Fruit fly (Drosophila melanogaster) whole organism, embryonic: ENCODE results near the gene nAChRalpha5.

Experiments
- Awh ChIP-seq: fragments of 200-800 bp; sonication (Bioruptor generic); IDR thresholded peaks from 2 replicates; pipeline ENCODE4, ENCODE4 v1.3.6; 2022; ENCODE audit warnings: missing biosample characterization, missing genetic modification characterization
- BEAF-32 ChIP-seq: fragments of 200-800 bp; sonication (Bioruptor generic); optimal IDR thresholded peaks from 3 replicates; lab custom pipeline; 2017; ENCODE audit warnings: missing biosample characterization, missing genetic modification characterization, mild to moderate bottlenecking, moderate library complexity, missing genetic modification reagents
- BtbVII ChIP-seq: fragments of 200-800 bp; sonication (Bioruptor generic); optimal IDR thresholded peaks from 3 replicates; lab custom pipeline; 2017; ENCODE audit warnings: missing biosample characterization, mild to moderate bottlenecking, missing genetic modification characterization
- CG10147 ChIP-seq: fragments of 200-800 bp; sonication (Bioruptor generic); optimal IDR thresholded peaks from 2 replicates; lab custom pipeline; 2019; ENCODE audit warnings: missing biosample characterization, mild to moderate bottlenecking, missing genetic modification characterization, moderate library complexity
- CG1024 ChIP-seq: fragments of 200-800 bp; sonication (Bioruptor generic); IDR thresholded peaks from 2 replicates; pipeline ENCODE4 v1.3.6; 2022; ENCODE audit warnings: missing biosample characterization, missing genetic modification characterization
- CG10321 ChIP-seq: fragments of 200-800 bp; sonication (Bioruptor generic); IDR thresholded peaks from 2 replicates; pipeline ENCODE4 v1.3.6; 2022; ENCODE audit warnings: missing biosample characterization, missing genetic modification characterization
- CG10366 ChIP-seq: fragments of 200-800 bp; sonication (Bioruptor generic); IDR thresholded peaks from 2 replicates; pipeline ENCODE4 v1.3.6; 2022; ENCODE audit warnings: missing biosample characterization, missing genetic modification characterization
- CG11560 ChIP-seq: fragments of 200-800 bp; sonication (Bioruptor generic); IDR thresholded peaks from 3 replicates; pipeline ENCODE4 v1.3.6; 2022; ENCODE audit warnings: missing biosample characterization, missing genetic modification characterization
- CG11696 ChIP-seq: fragments of 200-800 bp; sonication (Bioruptor generic); IDR thresholded peaks from 2 replicates; pipeline ENCODE4 v1.3.6; 2022; ENCODE audit warnings: missing biosample characterization, missing genetic modification characterization
- CG1233 ChIP-seq: fragments of 200-800 bp; sonication (Bioruptor generic); optimal IDR thresholded peaks from 4 replicates; lab custom pipeline; 2018; ENCODE audit warnings: missing biosample characterization, mild to moderate bottlenecking, missing genetic modification characterization
- CG13287 ChIP-seq: fragments of 200-800 bp; sonication (Bioruptor generic); IDR thresholded peaks from 2 replicates; pipeline ENCODE4 v1.3.6; 2022; ENCODE audit warnings: missing biosample characterization, missing genetic modification characterization; ENCODE audit not compliant: partially characterized antibody
- CG13624 ChIP-seq: fragments of 200-800 bp; sonication (Bioruptor generic); optimal IDR thresholded peaks from 2 replicates; lab custom pipeline; 2016; ENCODE audit warnings: missing biosample characterization, missing genetic modification characterization
- CG13894 ChIP-seq: fragments of 200-800 bp; sonication (Bioruptor generic); optimal IDR thresholded peaks from 3 replicates; lab custom pipeline; 2018; ENCODE audit warnings: missing biosample characterization, mild to moderate bottlenecking, missing genetic modification characterization, moderate library complexity
- CG15479 ChIP-seq: fragments of 200-800 bp; sonication (Bioruptor generic); optimal IDR thresholded peaks from 3 replicates; lab custom pipeline; 2019; ENCODE audit warnings: missing biosample characterization, mild to moderate bottlenecking, missing genetic modification characterization, moderate library complexity
- CG15514 ChIP-seq: fragments of 200-800 bp; sonication (Bioruptor generic); optimal IDR thresholded peaks from 3 replicates; lab custom pipeline; 2017; ENCODE audit warnings: missing biosample characterization, missing genetic modification characterization, mild to moderate bottlenecking, moderate library complexity, missing genetic modification reagents
- CG16813 ChIP-seq: fragments of 200-800 bp; sonication (Bioruptor generic); IDR thresholded peaks from 3 replicates; pipeline ENCODE4 v1.3.6; 2022; ENCODE audit warnings: missing biosample characterization, missing genetic modification characterization; ENCODE audit not compliant: partially characterized antibody
- CG17829 ChIP-seq: fragments of 200-800 bp; optimal IDR thresholded peaks from 2 replicates; lab custom pipeline; 2019; ENCODE audit warnings: missing biosample characterization, mild to moderate bottlenecking, missing genetic modification characterization, moderate library complexity
- CG3065 ChIP-seq: fragments of 200-800 bp; sonication (Bioruptor generic); optimal IDR thresholded peaks from 2 replicates; lab custom pipeline; 2016; ENCODE audit warnings: missing biosample characterization, missing genetic modification characterization
- CG31388 ChIP-seq: fragments of 200-800 bp; sonication (Bioruptor generic); optimal IDR thresholded peaks from 2 replicates; lab custom pipeline; 2016; ENCODE audit warnings: missing biosample characterization, missing genetic modification characterization
- CG4404 ChIP-seq: fragments of 200-800 bp; sonication (Bioruptor generic); IDR thresholded peaks from 2 replicates; pipeline ENCODE4 v1.3.6; 2022; ENCODE audit warnings: missing biosample characterization, missing genetic modification characterization
- CG6683 ChIP-seq: fragments of 200-800 bp; sonication (Bioruptor generic); optimal IDR thresholded peaks from 2 replicates; lab custom pipeline; 2017; ENCODE audit warnings: missing biosample characterization, mild to moderate bottlenecking, missing genetic modification characterization, missing genetic modification reagents
- CG7928 ChIP-seq: fragments of 200-800 bp; sonication (Bioruptor generic); optimal IDR thresholded peaks from 2 replicates; lab custom pipeline; 2017; ENCODE audit warnings: missing biosample characterization, mild to moderate bottlenecking, missing genetic modification characterization
- CG7963 ChIP-seq: fragments of 200-800 bp; sonication (Bioruptor generic); IDR thresholded peaks from 3 replicates; pipeline ENCODE4 v1.3.6; 2022; ENCODE audit warnings: missing biosample characterization, missing genetic modification characterization; ENCODE audit not compliant: partially characterized antibody
- CG9797 ChIP-seq: fragments of 200-800 bp; sonication (Bioruptor generic); optimal IDR thresholded peaks from 3 replicates; lab custom pipeline; 2018; ENCODE audit warnings: missing biosample characterization, mild to moderate bottlenecking, missing genetic modification characterization
- CrebB ChIP-seq: fragments of 200-800 bp; sonication (Bioruptor generic); optimal IDR thresholded peaks from 3 replicates; lab custom pipeline; 2018; ENCODE audit warnings: missing biosample characterization, mild to moderate bottlenecking, missing genetic modification characterization
- ERR ChIP-seq: fragments of 200-800 bp; sonication (Bioruptor generic); optimal IDR thresholded peaks from 2 replicates; lab custom pipeline; 2016; ENCODE audit warnings: missing biosample characterization, missing genetic modification characterization
- HLH4C ChIP-seq: fragments of 200-800 bp; sonication (Bioruptor generic); IDR thresholded peaks from 3 replicates; pipeline ENCODE4 v1.3.6; 2022; ENCODE audit warnings: missing biosample characterization, missing genetic modification characterization; ENCODE audit not compliant: partially characterized antibody
- Hr51 ChIP-seq, 2 experiments: fragments of 200-800 bp; sonication (Bioruptor generic); optimal IDR thresholded peaks; 2 replicates in 1 of 2; 3 replicates in 1 of 2; lab custom pipeline; 2016 to 2018; ENCODE audit warnings: missing biosample characterization in 2 of 2, missing genetic modification characterization in 2 of 2, mild to moderate bottlenecking in 1 of 2, moderate library complexity in 1 of 2
- Max ChIP-seq: fragments of 200-800 bp; sonication (Bioruptor generic); optimal IDR thresholded peaks from 2 replicates; lab custom pipeline; 2016; ENCODE audit warnings: missing biosample characterization, mild to moderate bottlenecking, missing genetic modification characterization
- Sin3A ChIP-seq: fragments of >200 bp; optimal IDR thresholded peaks from 2 replicates; lab custom pipeline; 2018
- Tbp ChIP-seq: fragments of >200 bp; optimal IDR thresholded peaks from 2 replicates; lab custom pipeline; 2018; ENCODE audit warnings: missing biosample characterization, missing genetic modification characterization
- bcd ChIP-seq: fragments of 200-800 bp; sonication (Bioruptor generic); optimal IDR thresholded peaks from 2 replicates; lab custom pipeline; 2017; ENCODE audit warnings: missing biosample characterization, mild to moderate bottlenecking, missing genetic modification characterization
- bigmax ChIP-seq: fragments of 200-800 bp; sonication (Bioruptor generic); optimal IDR thresholded peaks from 2 replicates; lab custom pipeline; 2018; ENCODE audit warnings: missing biosample characterization, mild to moderate bottlenecking, missing genetic modification characterization
- chn ChIP-seq: fragments of 200-800 bp; sonication (Bioruptor generic); optimal IDR thresholded peaks from 2 replicates; lab custom pipeline; 2016; ENCODE audit warnings: missing biosample characterization, missing genetic modification characterization
- crp ChIP-seq, 2 experiments: fragments of 200-800 bp; sonication (Bioruptor generic); optimal IDR thresholded peaks; 2 replicates in 1 of 2; 3 replicates in 1 of 2; lab custom pipeline; 2017; ENCODE audit warnings: missing biosample characterization in 2 of 2, missing genetic modification characterization in 2 of 2, mild to moderate bottlenecking in 1 of 2, moderate library complexity in 1 of 2
- da ChIP-seq: fragments of 200-800 bp; sonication (Bioruptor generic); optimal IDR thresholded peaks from 2 replicates; lab custom pipeline; 2016; ENCODE audit warnings: missing biosample characterization, missing genetic modification characterization
- dysf ChIP-seq: fragments of 200-800 bp; sonication (Bioruptor generic); IDR thresholded peaks from 3 replicates; pipeline ENCODE4 v1.3.6; 2022; ENCODE audit warnings: missing biosample characterization, missing genetic modification characterization
- en ChIP-seq: fragments of 200-800 bp; sonication (Bioruptor generic); optimal IDR thresholded peaks from 2 replicates; lab custom pipeline; 2016; ENCODE audit warnings: missing biosample characterization, missing genetic modification characterization
- ewg ChIP-seq: fragments of 200-800 bp; sonication (Bioruptor generic); optimal IDR thresholded peaks from 3 replicates; lab custom pipeline; 2017; ENCODE audit warnings: mild to moderate bottlenecking, missing biosample characterization, missing genetic modification reagents, missing genetic modification characterization
- fru ChIP-seq: fragments of >200 bp; optimal IDR thresholded peaks from 2 replicates; lab custom pipeline; 2017
- gsb-n ChIP-seq: fragments of 200-800 bp; sonication (Bioruptor generic); optimal IDR thresholded peaks from 3 replicates; lab custom pipeline; 2018; ENCODE audit warnings: missing biosample characterization, mild to moderate bottlenecking, missing genetic modification characterization
- maf-S ChIP-seq: fragments of 200-800 bp; sonication (Bioruptor generic); optimal IDR thresholded peaks from 2 replicates; lab custom pipeline; 2016; ENCODE audit warnings: missing biosample characterization, missing genetic modification characterization
- org-1 ChIP-seq: fragments of 200-800 bp; sonication (Bioruptor generic); optimal IDR thresholded peaks from 2 replicates; lab custom pipeline; 2017; ENCODE audit warnings: missing biosample characterization, missing genetic modification characterization
- phol ChIP-seq: fragments of 200-800 bp; sonication (Bioruptor generic); optimal IDR thresholded peaks from 3 replicates; lab custom pipeline; 2018; ENCODE audit warnings: missing biosample characterization, mild to moderate bottlenecking, missing genetic modification characterization, moderate library complexity
- slp2 ChIP-seq: fragments of 200-800 bp; sonication (Bioruptor generic); optimal IDR thresholded peaks from 2 replicates; lab custom pipeline; 2016; ENCODE audit warnings: missing biosample characterization, missing genetic modification characterization
- sr ChIP-seq: fragments of 200-800 bp; sonication (Bioruptor generic); IDR thresholded peaks from 3 replicates; pipeline ENCODE4 v1.3.6; 2022; ENCODE audit warnings: missing biosample characterization, missing genetic modification characterization
- tap ChIP-seq: fragments of 200-800 bp; optimal IDR thresholded peaks from 3 replicates; lab custom pipeline; 2019; ENCODE audit warnings: missing biosample characterization, mild to moderate bottlenecking, missing genetic modification characterization, moderate library complexity
- tx ChIP-seq: fragments of 200-800 bp; sonication (Bioruptor generic); optimal IDR thresholded peaks from 2 replicates; lab custom pipeline; 2016; ENCODE audit warnings: missing biosample characterization, missing genetic modification characterization
- wor ChIP-seq: fragments of 200-800 bp; sonication (Bioruptor generic); IDR thresholded peaks from 2 replicates; pipeline ENCODE4 v1.3.6; 2022; ENCODE audit warnings: missing biosample characterization, missing genetic modification characterization
- zf30C ChIP-seq: fragments of 200-800 bp; sonication (Bioruptor generic); optimal IDR thresholded peaks from 3 replicates; lab custom pipeline; 2018; ENCODE audit warnings: missing biosample characterization, mild to moderate bottlenecking, missing genetic modification characterization

nAChRalpha5 gene

dm6 chr2L:14020875-14021643, 18.9 kb upstream of the nAChRalpha5 start (continued):
- TF ChIP-seq zf30C (GFP tag; lab: Kevin White, UChicago), result peak; percentile 58
- TF ChIP-seq tap (tag; lab: Kevin White, UChicago), result peak; percentile 23
- no peak for TF ChIP-seq BEAF-32 (GFP tag; lab: Kevin White, UChicago)
- TF ChIP-seq CG16813 (GFP tag; lab: Robert Waterston, UW), result no peak
- TF ChIP-seq Tbp (GFP tag; lab: Kevin White, UChicago), result no peak
- TF ChIP-seq ERR (GFP tag; lab: Kevin White, UChicago), result no peak
- no peak for TF ChIP-seq org-1
- 0 out of 2 replicates have a peak, but pooled peaks have one; percentile 35 for TF ChIP-seq CG11696 (GFP tag; lab: Robert Waterston, UW)
- no peak for TF ChIP-seq CG9797 (GFP tag; lab: Kevin White, UChicago)
- TF ChIP-seq Sin3A (lab: Kevin White, UChicago), result no peak
- peak; percentile 52 for TF ChIP-seq CG17829 (tag; lab: Kevin White, UChicago)
- peak; percentile 35 for TF ChIP-seq slp2
- TF ChIP-seq Hr51 (GFP tag; optimal IDR thresholded peaks at IDR 0.05; lab: Kevin White, UChicago), result peak; percentile 7 to 76
- no peak for TF ChIP-seq CG13287
- no peak for TF ChIP-seq da (GFP tag; lab: Kevin White, UChicago)
- no peak for TF ChIP-seq CG7963 (GFP tag; lab: Robert Waterston, UW)
- peak; percentile 4 for TF ChIP-seq CG13624 (GFP tag; lab: Kevin White, UChicago)
- peak; percentile 7 for TF ChIP-seq chn
- TF ChIP-seq CG31388, result no peak
- TF ChIP-seq Max (GFP tag; lab: Kevin White, UChicago), result peak; percentile 26
- TF ChIP-seq CG6683 (GFP tag; lab: Kevin White, UChicago), result no peak
- no peak for TF ChIP-seq tx (GFP tag; lab: Kevin White, UChicago)
- TF ChIP-seq CrebB (tag; lab: Kevin White, UChicago), result no peak
- TF ChIP-seq gsb-n, result peak; percentile 71
- TF ChIP-seq CG3065 (GFP tag; lab: Kevin White, UChicago), result no peak
- TF ChIP-seq wor, result peak; percentile 33; the same call in 1 of the 2 replicates
- peak; percentile 52 for TF ChIP-seq CG1233 (GFP tag; lab: Kevin White, UChicago)
- TF ChIP-seq CG15514 (GFP tag; lab: Kevin White, UChicago), result peak; percentile 19
- TF ChIP-seq crp (GFP tag; optimal IDR thresholded peaks at IDR 0.05; lab: Kevin White, UChicago), result peak in 1 of 2 experiments; percentile 38
- peak; percentile 57 for TF ChIP-seq CG10366 (GFP tag; lab: Robert Waterston, UW)
- TF ChIP-seq CG11560 (tag; lab: Robert Waterston, UW), result no peak
- peak; percentile 63 for TF ChIP-seq dysf (GFP tag; lab: Robert Waterston, UW)
- TF ChIP-seq maf-S (GFP tag; lab: Kevin White, UChicago), result no peak
- no peak for TF ChIP-seq bigmax (GFP tag; lab: Kevin White, UChicago)
- no peak for TF ChIP-seq CG10321
- peak; percentile 71 for TF ChIP-seq CG10147 (GFP tag; lab: Kevin White, UChicago)
- TF ChIP-seq HLH4C, result no peak
- TF ChIP-seq fru (lab: Kevin White, UChicago), result no peak
- TF ChIP-seq CG15479 (GFP tag; lab: Kevin White, UChicago), result no peak
- peak; percentile 38 for TF ChIP-seq ewg
- no peak for TF ChIP-seq CG13894 (tag; lab: Kevin White, UChicago)
- no peak for TF ChIP-seq en
- TF ChIP-seq CG7928 (GFP tag; lab: Kevin White, UChicago), result no peak
- 0 out of 2 replicates have a peak, but pooled peaks have one; percentile 6 for TF ChIP-seq CG4404
- no peak for TF ChIP-seq sr (GFP tag; lab: Robert Waterston, UW)
- peak; percentile 52 for TF ChIP-seq bcd (GFP tag; lab: Kevin White, UChicago)
- peak; percentile 75 for TF ChIP-seq Awh (GFP tag; lab: Robert Waterston, UW)
- no peak for TF ChIP-seq BtbVII (GFP tag; lab: Kevin White, UChicago)
- peak; percentile 79 for TF ChIP-seq phol (tag; lab: Kevin White, UChicago)
- no peak for TF ChIP-seq CG1024 (GFP tag; lab: Robert Waterston, UW)
